Worm (Caenorhabditis elegans): ENCODE results near the gene catp-8.

The catp-8 gene

ce11 chrIV:11452928-11453327 lies 26.1 kb downstream of the catp-8 start:
- no peak for TF ChIP-seq gmeb-2 (tag; optimal IDR thresholded peaks at IDR 0.05)
- TF ChIP-seq ceh-18 (tag; optimal IDR thresholded peaks at IDR 0.05), result no peak
- TF ChIP-seq ztf-16 (tag; optimal IDR thresholded peaks at IDR 0.05), result no peak
- no peak for TF ChIP-seq syd-9 (tag; optimal IDR thresholded peaks at IDR 0.05)
- TF ChIP-seq pha-4 (tag; optimal IDR thresholded peaks at IDR 0.05), result no peak
- no peak for TF ChIP-seq ceh-14 (tag; optimal IDR thresholded peaks at IDR 0.05)

- no peak for TF ChIP-seq lim-6 (tag; optimal IDR thresholded peaks at IDR 0.05)
- no peak for TF ChIP-seq hlh-30 (tag; optimal IDR thresholded peaks at IDR 0.05; ENCODE audit: insufficient read depth)
- TF ChIP-seq ceh-14 (tag; optimal IDR thresholded peaks at IDR 0.05), result no peak
- no peak for TF ChIP-seq sdc-2 (tag; optimal IDR thresholded peaks at IDR 0.05)
- no peak for TF ChIP-seq dmd-4 (tag; optimal IDR thresholded peaks at IDR 0.05; ENCODE audit: borderline replicate concordance)
These were observed 40.8 kb downstream of the catp-8 start for ce11 chrIV:11438255-11438654.

- no peak for TF ChIP-seq madf-2 (tag; optimal IDR thresholded peaks at IDR 0.05)
These were observed 43.3 kb downstream of the catp-8 start for ce11 chrIV:11435761-11436160.

ce11 chrIV:11434575-11434974 lies 44.5 kb downstream of the catp-8 start:
- TF ChIP-seq K09A11.1 (tag; optimal IDR thresholded peaks at IDR 0.05; ENCODE audit: insufficient read depth), result no peak

ce11 chrIV:11433709-11434108 lies 45.3 kb downstream of the catp-8 start:
- TF ChIP-seq tbx-2 (tag; optimal IDR thresholded peaks at IDR 0.05) (peak; percentile 58), fkh-10 (GFP tag; optimal IDR thresholded peaks at IDR 0.05) (no peak), ceh-18 (tag; optimal IDR thresholded peaks at IDR 0.05) (peak; percentile 51), ceh-48 (tag; optimal IDR thresholded peaks at IDR 0.05) (peak; percentile 33), ceh-31 (tag; optimal IDR thresholded peaks at IDR 0.05) (peak; percentile 22), elt-4 (tag; optimal IDR thresholded peaks at IDR 0.05) (no peak), nfya-1 (tag; optimal IDR thresholded peaks at IDR 0.05) (peak; percentile 45), ama-1 (optimal IDR thresholded peaks at IDR 0.05) (no peak), hlh-30 (tag; optimal IDR thresholded peaks at IDR 0.05; ENCODE audit: insufficient read depth) (no peak), unc-42 (tag; optimal IDR thresholded peaks at IDR 0.05) (peak; percentile 41), ceh-45 (GFP tag; IDR thresholded peaks at IDR 0.05) (no peak)

ce11 chrIV:11431448-11431847 lies 47.6 kb downstream of the catp-8 start:
- TF ChIP-seq unc-86 (tag; optimal IDR thresholded peaks at IDR 0.05), result no peak
- TF ChIP-seq eyg-1 (tag; optimal IDR thresholded peaks at IDR 0.05), result no peak
- no peak for TF ChIP-seq pqm-1 (tag; optimal IDR thresholded peaks at IDR 0.05)
- TF ChIP-seq ceh-2 (tag; optimal IDR thresholded peaks at IDR 0.05), result no peak
- peak; percentile 90 for TF ChIP-seq unc-42 (tag; optimal IDR thresholded peaks at IDR 0.05)
- no peak for TF ChIP-seq hlh-8 (tag; optimal IDR thresholded peaks at IDR 0.05)

- TF ChIP-seq ceh-22 (tag; optimal IDR thresholded peaks at IDR 0.05), result no peak
- TF ChIP-seq ceh-9 (tag; optimal IDR thresholded peaks at IDR 0.05), result no peak
- no peak for TF ChIP-seq ceh-14 (tag; optimal IDR thresholded peaks at IDR 0.05)
- TF ChIP-seq hlh-13 (GFP tag; optimal IDR thresholded peaks at IDR 0.05), result no peak
- TF ChIP-seq pax-1 (tag; optimal IDR thresholded peaks at IDR 0.05), result no peak
- TF ChIP-seq nhr-11 (tag; optimal IDR thresholded peaks at IDR 0.05), result no peak
- TF ChIP-seq sox-2 (GFP tag; IDR thresholded peaks at IDR 0.05), result no peak
- no peak for TF ChIP-seq elt-4 (tag; optimal IDR thresholded peaks at IDR 0.05)
- TF ChIP-seq gmeb-2 (tag; optimal IDR thresholded peaks at IDR 0.05), result no peak
These were observed 53.6 kb downstream of the catp-8 start, which contains the start of gene kin-4 for ce11 chrIV:11425442-11425841. TSS of gene kin-4 (plus strand) at chrIV:11425742.
